Fruit fly (Drosophila melanogaster) S2 (cell line): ENCODE data around the gene up.

Experiments
- CG8478 ChIP-seq: fragments of >200 bp; optimal IDR thresholded peaks from 2 replicates; lab custom pipeline; 2018
- CTCF ChIP-seq, 2 experiments: fragments of >200 bp; optimal IDR thresholded peaks; 2 replicates each; lab custom pipeline; 2018

dm6 chrX:13641115-13641890, 38.9 kb upstream of the up start:
- no peak for TF ChIP-seq CG8478 (lab: Kevin White, UChicago)
- TF ChIP-seq CTCF (optimal IDR thresholded peaks at IDR 0.05; lab: Kevin White, UChicago) = no peak
